Worm (Caenorhabditis elegans): ENCODE data around the gene srx-102.

- TF ChIP-seq F57C9.4 (tag; optimal IDR thresholded peaks at IDR 0.05) (no peak), attf-3 (GFP tag; conservative IDR thresholded peaks at IDR 0.05) (no peak), ama-1 (optimal IDR thresholded peaks at IDR 0.05) (no peak), ama-1 (GFP tag; optimal IDR thresholded peaks at IDR 0.05) (no peak), dpl-1 (GFP tag; optimal IDR thresholded peaks at IDR 0.05) (no peak), him-1 (tag; optimal IDR thresholded peaks at IDR 0.05) (no peak), mcd-1 (GFP tag; IDR thresholded peaks at IDR 0.05) (no peak), F49E8.2 (tag; optimal IDR thresholded peaks at IDR 0.05; ENCODE audit: insufficient read depth) (no peak), gei-17 (GFP tag; optimal IDR thresholded peaks at IDR 0.05) (no peak), hmg-1.2 (GFP tag; IDR thresholded peaks at IDR 0.05) (no peak), nhr-179 (tag; optimal IDR thresholded peaks at IDR 0.05) (no peak), snpc-4 (GFP tag; optimal IDR thresholded peaks at IDR 0.05) (no peak), snpc-4 (tag; optimal IDR thresholded peaks at IDR 0.05) (no peak), unc-62 (GFP tag; optimal IDR thresholded peaks at IDR 0.05) (no peak)
Observed at ce11 chrII:3709255-3709654, 14.7 kb upstream of the srx-102 start, which contains the start of gene srx-110.

Data from whole organism, young adult.